Worm (Caenorhabditis elegans): ENCODE results near the gene bcas-2.

Gene bcas-2

ce11 chrIII:6215943-6216342 lies 29.7 kb downstream of the bcas-2 start:
- TF ChIP-seq sma-9 (GFP tag; optimal IDR thresholded peaks at IDR 0.05) (peak; percentile 56), sma-9 (tag; optimal IDR thresholded peaks at IDR 0.05) (no peak), nhr-129 (tag; optimal IDR thresholded peaks at IDR 0.05) (no peak), nhr-77 (tag; optimal IDR thresholded peaks at IDR 0.05) (no peak), blmp-1 (tag; optimal IDR thresholded peaks at IDR 0.05; ENCODE audit: insufficient read depth) (peak; percentile 41), ztf-4 (tag; optimal IDR thresholded peaks at IDR 0.05) (no peak), unc-62 (GFP tag; optimal IDR thresholded peaks at IDR 0.05) (no peak), nhr-21 (tag; optimal IDR thresholded peaks at IDR 0.05) (peak; percentile 57), elt-1 (tag; optimal IDR thresholded peaks at IDR 0.05) (no peak)

- no peak for TF ChIP-seq ZK546.5 (tag; optimal IDR thresholded peaks at IDR 0.05)
- TF ChIP-seq lsy-2 (tag; optimal IDR thresholded peaks at IDR 0.05) = no peak
- no peak for TF ChIP-seq crh-2 (tag; optimal IDR thresholded peaks at IDR 0.05)
- no peak for TF ChIP-seq skn-1 (tag; optimal IDR thresholded peaks at IDR 0.05)
- no peak for TF ChIP-seq mab-5 (tag; optimal IDR thresholded peaks at IDR 0.05)
- TF ChIP-seq gmeb-1 (tag; optimal IDR thresholded peaks at IDR 0.05) = no peak
- TF ChIP-seq nhr-25 (tag; optimal IDR thresholded peaks at IDR 0.05) = no peak
- no peak for TF ChIP-seq unc-62 (GFP tag; optimal IDR thresholded peaks at IDR 0.05)
- no peak for TF ChIP-seq mbf-1 (tag; optimal IDR thresholded peaks at IDR 0.05)
- TF ChIP-seq ama-1 (optimal IDR thresholded peaks at IDR 0.05) = no peak
Measured at ce11 chrIII:6215476-6215875, 30.2 kb downstream of the bcas-2 start, which contains the start of gene C23G10.11. Gene C23G10.11, minus strand, starts transcription at chrIII:6215576.

- TF ChIP-seq lin-39 (tag; optimal IDR thresholded peaks at IDR 0.05) (no peak), nhr-129 (tag; optimal IDR thresholded peaks at IDR 0.05) (no peak), blmp-1 (tag; optimal IDR thresholded peaks at IDR 0.05; ENCODE audit: insufficient read depth) (no peak), alr-1 (tag; optimal IDR thresholded peaks at IDR 0.05) (no peak), dmd-4 (tag; optimal IDR thresholded peaks at IDR 0.05) (no peak), R02D3.7 (tag; optimal IDR thresholded peaks at IDR 0.05) (no peak), mab-5 (tag; optimal IDR thresholded peaks at IDR 0.05) (no peak), unc-39 (tag; optimal IDR thresholded peaks at IDR 0.05) (no peak), unc-62 (GFP tag; optimal IDR thresholded peaks at IDR 0.05) (no peak), ztf-4 (tag; optimal IDR thresholded peaks at IDR 0.05) (no peak), mbf-1 (tag; optimal IDR thresholded peaks at IDR 0.05) (no peak), ama-1 (optimal IDR thresholded peaks at IDR 0.05) (no peak), elt-3 (tag; optimal IDR thresholded peaks at IDR 0.05) (no peak), aly-2 (tag; optimal IDR thresholded peaks at IDR 0.05) (no peak), nhr-10 (tag; optimal IDR thresholded peaks at IDR 0.05) (no peak), peb-1 (tag; optimal IDR thresholded peaks at IDR 0.05) (no peak), sma-9 (GFP tag; optimal IDR thresholded peaks at IDR 0.05) (no peak), sma-9 (tag; optimal IDR thresholded peaks at IDR 0.05) (no peak), zag-1 (tag; optimal IDR thresholded peaks at IDR 0.05) (no peak), nhr-11 (tag; optimal IDR thresholded peaks at IDR 0.05) (no peak), fos-1 (tag; optimal IDR thresholded peaks at IDR 0.05) (no peak)
Measured at ce11 chrIII:6213915-6214314, 31.7 kb downstream of the bcas-2 start, which contains the start of gene C23G10.10. Gene C23G10.10, minus strand, starts transcription at chrIII:6214015.

ce11 chrIII:6210215-6210822 lies 35.3 kb downstream of the bcas-2 start:
- TF ChIP-seq snpc-4 (tag; optimal IDR thresholded peaks at IDR 0.05) = peak; percentile 8
- no peak for TF ChIP-seq Y55F3AM.14 (GFP tag; optimal IDR thresholded peaks at IDR 0.05)

ce11 chrIII:6208984-6209383 lies 36.6 kb downstream of the bcas-2 start, which contains the start of gene C23G10.1:
Gene C23G10.1, plus strand, starts transcription at chrIII:6209284.
- TF ChIP-seq mdl-1 (tag; optimal IDR thresholded peaks at IDR 0.05) (no peak), blmp-1 (tag; optimal IDR thresholded peaks at IDR 0.05; ENCODE audit: insufficient read depth) (no peak), alr-1 (tag; optimal IDR thresholded peaks at IDR 0.05) (no peak), nhr-12 (tag; optimal IDR thresholded peaks at IDR 0.05) (no peak), lin-39 (tag; optimal IDR thresholded peaks at IDR 0.05) (no peak), F13H6.1 (tag; optimal IDR thresholded peaks at IDR 0.05) (no peak), peb-1 (tag; optimal IDR thresholded peaks at IDR 0.05) (no peak), skn-1 (tag; optimal IDR thresholded peaks at IDR 0.05) (no peak), ztf-11 (tag; optimal IDR thresholded peaks at IDR 0.05) (no peak), ceh-82 (tag; optimal IDR thresholded peaks at IDR 0.05) (no peak), unc-62 (GFP tag; optimal IDR thresholded peaks at IDR 0.05) (no peak), sma-3 (GFP tag; optimal IDR thresholded peaks at IDR 0.05) (no peak), nhr-25 (tag; optimal IDR thresholded peaks at IDR 0.05) (no peak), mab-5 (tag; optimal IDR thresholded peaks at IDR 0.05) (no peak), gmeb-1 (tag; optimal IDR thresholded peaks at IDR 0.05) (no peak), nhr-10 (tag; optimal IDR thresholded peaks at IDR 0.05) (no peak), nhr-11 (tag; optimal IDR thresholded peaks at IDR 0.05) (no peak), sem-4 (tag; optimal IDR thresholded peaks at IDR 0.05) (no peak), Y55F3AM.14 (GFP tag; optimal IDR thresholded peaks at IDR 0.05) (no peak)
